In genomic region chr3L:19932917-19933316, dm6 we compare ENCODE assay signal across 1 fruit fly cellular context.
A peak's percentile ranks its signal among the peaks of the same experiment; 100 is the strongest.
TF ChIP-seq lines count a peak whose summit lies in the region.

No protein-coding gene starts in this region.

TF ChIP-seq in whole organism, embryonic, 481 proteins besides CTCF, POLR2A, EP300 and RAD21 (continued from another document and continues in another):
- TF ChIP-seq sisA (GFP tag; IDR thresholded peaks at IDR 0.05; lab: Robert Waterston, UW) (no peak), h (optimal IDR thresholded peaks at IDR 0.05; lab: Kevin White, UChicago) (no peak), CG17829 (tag; optimal IDR thresholded peaks at IDR 0.05; lab: Kevin White, UChicago) (no peak), Opbp (GFP tag; IDR thresholded peaks at IDR 0.05; lab: Robert Waterston, UW; ENCODE audit: partially characterized antibody) (no peak), Blimp-1 (GFP tag; optimal IDR thresholded peaks at IDR 0.05; lab: Kevin White, UChicago) (no peak), hb (GFP tag; IDR thresholded peaks at IDR 0.05; lab: Robert Waterston, UW; ENCODE audit: partially characterized antibody) (no peak), CG2129 (GFP tag; IDR thresholded peaks at IDR 0.05; lab: Robert Waterston, UW; ENCODE audit: partially characterized antibody) (no peak), CG18011 (GFP tag; optimal IDR thresholded peaks at IDR 0.05; lab: Kevin White, UChicago) (peak; percentile 25), lilli (GFP tag; optimal IDR thresholded peaks at IDR 0.05; lab: Kevin White, UChicago) (peak; percentile 41), CG2678 (tag; optimal IDR thresholded peaks at IDR 0.05; lab: Kevin White, UChicago) (peak; percentile 59), Bteb2 (GFP tag; optimal IDR thresholded peaks at IDR 0.05; lab: Kevin White, UChicago) (no peak), CG10462 (GFP tag; optimal IDR thresholded peaks at IDR 0.05; lab: Kevin White, UChicago) (no peak), fd3F (GFP tag; optimal IDR thresholded peaks at IDR 0.05; lab: Kevin White, UChicago) (peak; percentile 5), zen2 (GFP tag; IDR thresholded peaks at IDR 0.05; lab: Robert Waterston, UW; ENCODE audit: partially characterized antibody) (no peak), Rx (GFP tag; IDR thresholded peaks at IDR 0.05; lab: Robert Waterston, UW) (no peak), z (GFP tag; IDR thresholded peaks at IDR 0.05; lab: Robert Waterston, UW) (no peak), CG17568 (GFP tag; optimal IDR thresholded peaks at IDR 0.05; lab: Kevin White, UChicago) (peak; percentile 62), CG9817 (tag; optimal IDR thresholded peaks at IDR 0.05; lab: Kevin White, UChicago) (no peak), CG3838 (GFP tag; optimal IDR thresholded peaks at IDR 0.05; lab: Kevin White, UChicago) (no peak), CG4820 (GFP tag; optimal IDR thresholded peaks at IDR 0.05; lab: Kevin White, UChicago) (no peak), eve (GFP tag; optimal IDR thresholded peaks at IDR 0.05; lab: Kevin White, UChicago) (no peak), D19B (GFP tag; optimal IDR thresholded peaks at IDR 0.05; lab: Kevin White, UChicago) (no peak), CG12659 (GFP tag; optimal IDR thresholded peaks at IDR 0.05; lab: Kevin White, UChicago) (peak; percentile 21), Usf (GFP tag; optimal IDR thresholded peaks at IDR 0.05; lab: Kevin White, UChicago) (no peak), slou (GFP tag; optimal IDR thresholded peaks at IDR 0.05; lab: Kevin White, UChicago) (no peak), HLH4C (GFP tag; IDR thresholded peaks at IDR 0.05; lab: Robert Waterston, UW; ENCODE audit: partially characterized antibody) (no peak), CG17612 (GFP tag; IDR thresholded peaks at IDR 0.05; lab: Robert Waterston, UW) (no peak), gro (GFP tag; optimal IDR thresholded peaks at IDR 0.05; lab: Kevin White, UChicago) (peak; percentile 39), danr (GFP tag; IDR thresholded peaks at IDR 0.05; lab: Robert Waterston, UW) (no peak), unpg (GFP tag; optimal IDR thresholded peaks at IDR 0.05; lab: Kevin White, UChicago) (peak; percentile 49), Abd-B (GFP tag; optimal IDR thresholded peaks at IDR 0.05; lab: Kevin White, UChicago) (no peak), CG17361 (GFP tag; IDR thresholded peaks at IDR 0.05; lab: Robert Waterston, UW) (no peak), al (GFP tag; IDR thresholded peaks at IDR 0.05; lab: Robert Waterston, UW) (no peak), fd64A (GFP tag; optimal IDR thresholded peaks at IDR 0.05; lab: Kevin White, UChicago) (peak; percentile 37), Ets97D (GFP tag; optimal IDR thresholded peaks at IDR 0.05; lab: Kevin White, UChicago) (no peak), CG11560 (tag; IDR thresholded peaks at IDR 0.05; lab: Robert Waterston, UW) (no peak), CG33557 (GFP tag; optimal IDR thresholded peaks at IDR 0.05; lab: Kevin White, UChicago) (no peak), mld (GFP tag; IDR thresholded peaks at IDR 0.05; lab: Robert Waterston, UW; ENCODE audit: partially characterized antibody) (no peak), exex (tag; optimal IDR thresholded peaks at IDR 0.05; lab: Kevin White, UChicago) (peak; percentile 49), CG32772 (GFP tag; IDR thresholded peaks at IDR 0.05; lab: Robert Waterston, UW) (no peak), CG15073 (GFP tag; optimal IDR thresholded peaks at IDR 0.05; lab: Kevin White, UChicago) (no peak), CG5245 (GFP tag; optimal IDR thresholded peaks at IDR 0.05; lab: Kevin White, UChicago) (no peak), CG7357 (GFP tag; IDR thresholded peaks at IDR 0.05; lab: Robert Waterston, UW) (no peak), scrt (GFP tag; optimal IDR thresholded peaks at IDR 0.05; lab: Kevin White, UChicago) (peak; percentile 69), btn (GFP tag; optimal IDR thresholded peaks at IDR 0.05; lab: Kevin White, UChicago) (no peak), CG10274 (GFP tag; optimal IDR thresholded peaks at IDR 0.05; lab: Kevin White, UChicago) (no peak), B-H1 (GFP tag; IDR thresholded peaks at IDR 0.05; lab: Robert Waterston, UW) (no peak; the same call in 2 of the 3 replicates), ap (GFP tag; IDR thresholded peaks at IDR 0.05; lab: Robert Waterston, UW) (no peak), fd96Cb (tag; optimal IDR thresholded peaks at IDR 0.05; lab: Kevin White, UChicago) (no peak), bigmax (GFP tag; optimal IDR thresholded peaks at IDR 0.05; lab: Kevin White, UChicago) (no peak), az2 (GFP tag; optimal IDR thresholded peaks at IDR 0.05; lab: Kevin White, UChicago) (no peak), CG1529 (GFP tag; optimal IDR thresholded peaks at IDR 0.05; lab: Kevin White, UChicago) (peak; percentile 5), bbx (GFP tag; IDR thresholded peaks at IDR 0.05; lab: Robert Waterston, UW; ENCODE audit: partially characterized antibody) (no peak), Jarid2 (GFP tag; optimal IDR thresholded peaks at IDR 0.05; lab: Kevin White, UChicago) (no peak), CG12391 (tag; optimal IDR thresholded peaks at IDR 0.05; lab: Kevin White, UChicago) (no peak), zf30C (GFP tag; optimal IDR thresholded peaks at IDR 0.05; lab: Kevin White, UChicago) (peak; percentile 70), CG1024 (GFP tag; IDR thresholded peaks at IDR 0.05; lab: Robert Waterston, UW) (no peak), CG18599 (GFP tag; optimal IDR thresholded peaks at IDR 0.05; lab: Kevin White, UChicago) (peak; percentile 52), Dp (GFP tag; optimal IDR thresholded peaks at IDR 0.05; lab: Kevin White, UChicago) (no peak), slbo (GFP tag; IDR thresholded peaks at IDR 0.05; lab: Robert Waterston, UW) (no peak), CG13296 (GFP tag; optimal IDR thresholded peaks at IDR 0.05; lab: Kevin White, UChicago) (peak; percentile 64), usp (GFP tag; optimal IDR thresholded peaks at IDR 0.05; lab: Kevin White, UChicago) (no peak), Poxn (GFP tag; IDR thresholded peaks at IDR 0.05; lab: Robert Waterston, UW) (no peak), so (GFP tag; IDR thresholded peaks at IDR 0.05; lab: Robert Waterston, UW) (peak; percentile 15; the same call in 2 of the 3 replicates), Hsf (GFP tag; optimal IDR thresholded peaks at IDR 0.05; lab: Kevin White, UChicago) (no peak), slp2 (GFP tag; optimal IDR thresholded peaks at IDR 0.05; lab: Kevin White, UChicago) (no peak), CG7928 (GFP tag; optimal IDR thresholded peaks at IDR 0.05; lab: Kevin White, UChicago) (no peak), maf-S (GFP tag; optimal IDR thresholded peaks at IDR 0.05; lab: Kevin White, UChicago) (no peak), Antp (GFP tag; optimal IDR thresholded peaks at IDR 0.05; lab: Kevin White, UChicago) (peak; percentile 17), Chrac-16 (GFP tag; optimal IDR thresholded peaks at IDR 0.05; lab: Kevin White, UChicago) (no peak), CG12299 (tag; optimal IDR thresholded peaks at IDR 0.05; lab: Kevin White, UChicago) (no peak), CG17328 (GFP tag; IDR thresholded peaks at IDR 0.05; lab: Robert Waterston, UW) (no peak), HmgZ (tag; optimal IDR thresholded peaks at IDR 0.05; lab: Kevin White, UChicago) (peak; percentile 27), Scr (GFP tag; IDR thresholded peaks at IDR 0.05; lab: Robert Waterston, UW; ENCODE audit: partially characterized antibody) (no peak), CG6791 (GFP tag; IDR thresholded peaks at IDR 0.05; lab: Robert Waterston, UW; ENCODE audit: partially characterized antibody) (no peak), nom (GFP tag; optimal IDR thresholded peaks at IDR 0.05; lab: Kevin White, UChicago) (no peak), da (GFP tag; optimal IDR thresholded peaks at IDR 0.05; lab: Kevin White, UChicago) (no peak), CG8290 (GFP tag; optimal IDR thresholded peaks at IDR 0.05; lab: Kevin White, UChicago) (no peak), CG8290 (tag; optimal IDR thresholded peaks at IDR 0.05; lab: Kevin White, UChicago) (peak in 1 of 2 experiments; percentile 70), CG8944 (GFP tag; optimal IDR thresholded peaks at IDR 0.05; lab: Kevin White, UChicago) (no peak), hkb (optimal IDR thresholded peaks at IDR 0.05; lab: Kevin White, UChicago) (no peak), hkb (GFP tag; IDR thresholded peaks at IDR 0.05; lab: Robert Waterston, UW) (peak; percentile 78), ttk (GFP tag; IDR thresholded peaks at IDR 0.05; lab: Robert Waterston, UW) (no peak), CG32532 (GFP tag; IDR thresholded peaks at IDR 0.05; lab: Robert Waterston, UW) (peak; percentile 66; the same call in 1 of the 2 replicates), CG32767 (GFP tag; IDR thresholded peaks at IDR 0.05; lab: Robert Waterston, UW) (no peak), Dip3 (GFP tag; optimal IDR thresholded peaks at IDR 0.05; lab: Kevin White, UChicago) (no peak), dm (GFP tag; optimal IDR thresholded peaks at IDR 0.05; lab: Kevin White, UChicago) (no peak), CG7786 (GFP tag; optimal IDR thresholded peaks at IDR 0.05; lab: Kevin White, UChicago) (peak; percentile 11), Sin3A (optimal IDR thresholded peaks at IDR 0.05; lab: Kevin White, UChicago) (no peak), dan (GFP tag; IDR thresholded peaks at IDR 0.05; lab: Robert Waterston, UW) (no peak), Fer2 (tag; optimal IDR thresholded peaks at IDR 0.05; lab: Kevin White, UChicago) (no peak), ssp (GFP tag; IDR thresholded peaks at IDR 0.05; lab: Robert Waterston, UW) (no peak), CoRest (tag; optimal IDR thresholded peaks at IDR 0.05; lab: Kevin White, UChicago) (no peak), otp (GFP tag; IDR thresholded peaks at IDR 0.05; lab: Robert Waterston, UW) (peak; percentile 61; the same call in 1 of the 3 replicates), CG3995 (GFP tag; optimal IDR thresholded peaks at IDR 0.05; lab: Kevin White, UChicago) (no peak), ewg (GFP tag; optimal IDR thresholded peaks at IDR 0.05; lab: Kevin White, UChicago) (no peak), Vsx1 (GFP tag; optimal IDR thresholded peaks at IDR 0.05; lab: Kevin White, UChicago) (peak; percentile 59), CG16813 (GFP tag; IDR thresholded peaks at IDR 0.05; lab: Robert Waterston, UW; ENCODE audit: partially characterized antibody) (no peak), ranshi (GFP tag; IDR thresholded peaks at IDR 0.05; lab: Robert Waterston, UW) (peak; percentile 37; the same call in 1 of the 2 replicates), trem (tag; optimal IDR thresholded peaks at IDR 0.05; lab: Kevin White, UChicago) (no peak), sug (tag; optimal IDR thresholded peaks at IDR 0.05; lab: Kevin White, UChicago) (peak; percentile 79), CG4707 (GFP tag; optimal IDR thresholded peaks at IDR 0.05; lab: Kevin White, UChicago) (peak; percentile 48), disco-r (GFP tag; optimal IDR thresholded peaks at IDR 0.05; lab: Kevin White, UChicago) (no peak), zfh1 (GFP tag; IDR thresholded peaks at IDR 0.05; lab: Robert Waterston, UW) (no peak), Hr3 (GFP tag; optimal IDR thresholded peaks at IDR 0.05; lab: Kevin White, UChicago) (no peak), stwl (tag; optimal IDR thresholded peaks at IDR 0.05; lab: Kevin White, UChicago) (no peak), CG30020 (tag; optimal IDR thresholded peaks at IDR 0.05; lab: Kevin White, UChicago) (no peak), CG10565 (GFP tag; optimal IDR thresholded peaks at IDR 0.05; lab: Kevin White, UChicago) (no peak), corto (GFP tag; optimal IDR thresholded peaks at IDR 0.05; lab: Kevin White, UChicago) (no peak), CG11695 (GFP tag; IDR thresholded peaks at IDR 0.05; lab: Robert Waterston, UW) (peak; percentile 56; the same call in 2 of the 3 replicates), tx (GFP tag; optimal IDR thresholded peaks at IDR 0.05; lab: Kevin White, UChicago) (no peak), dimm (GFP tag; IDR thresholded peaks at IDR 0.05; lab: Robert Waterston, UW) (no peak), Oaz (GFP tag; IDR thresholded peaks at IDR 0.05; lab: Robert Waterston, UW) (no peak), dpn (GFP tag; optimal IDR thresholded peaks at IDR 0.05; lab: Kevin White, UChicago) (peak; percentile 21 to 41), Mrtf (GFP tag; IDR thresholded peaks at IDR 0.05; lab: Robert Waterston, UW) (no peak), CG6765 (GFP tag; optimal IDR thresholded peaks at IDR 0.05; lab: Kevin White, UChicago) (peak; percentile 3), Sox102F (GFP tag; optimal IDR thresholded peaks at IDR 0.05; lab: Kevin White, UChicago) (no peak), CG11504 (tag; optimal IDR thresholded peaks at IDR 0.05; lab: Kevin White, UChicago) (peak; percentile 99), wek (GFP tag; optimal IDR thresholded peaks at IDR 0.05; lab: Kevin White, UChicago) (peak; percentile 78), Atf3 (GFP tag; optimal IDR thresholded peaks at IDR 0.05; lab: Kevin White, UChicago) (no peak), CG12104 (GFP tag; optimal IDR thresholded peaks at IDR 0.05; lab: Kevin White, UChicago) (no peak), CG11456 (GFP tag; IDR thresholded peaks at IDR 0.05; lab: Robert Waterston, UW) (no peak), Dbx (GFP tag; IDR thresholded peaks at IDR 0.05; lab: Robert Waterston, UW) (peak; percentile 44; the same call in 1 of the 3 replicates), MESR4 (GFP tag; optimal IDR thresholded peaks at IDR 0.05; lab: Kevin White, UChicago) (no peak), CG1233 (GFP tag; optimal IDR thresholded peaks at IDR 0.05; lab: Kevin White, UChicago) (peak; percentile 8), CG8478 (optimal IDR thresholded peaks at IDR 0.05; lab: Kevin White, UChicago) (no peak), CG6272 (GFP tag; IDR thresholded peaks at IDR 0.05; lab: Robert Waterston, UW) (no peak), bsh (GFP tag; optimal IDR thresholded peaks at IDR 0.05; lab: Kevin White, UChicago) (peak in 1 of 2 experiments; percentile 27), CG16863 (GFP tag; optimal IDR thresholded peaks at IDR 0.05; lab: Kevin White, UChicago) (no peak), dmrt99B (tag; optimal IDR thresholded peaks at IDR 0.05; lab: Kevin White, UChicago) (peak; percentile 40), Stat92E (GFP tag; optimal IDR thresholded peaks at IDR 0.05; lab: Kevin White, UChicago) (no peak), lola (GFP tag; optimal IDR thresholded peaks at IDR 0.05; lab: Kevin White, UChicago) (no peak), Side (GFP tag; optimal IDR thresholded peaks at IDR 0.05; lab: Kevin White, UChicago) (peak; percentile 61), CG13424 (tag; optimal IDR thresholded peaks at IDR 0.05; lab: Kevin White, UChicago) (peak; percentile 24), phol (tag; optimal IDR thresholded peaks at IDR 0.05; lab: Kevin White, UChicago) (no peak), CG5953 (GFP tag; IDR thresholded peaks at IDR 0.05; lab: Robert Waterston, UW) (no peak), CG11398 (GFP tag; optimal IDR thresholded peaks at IDR 0.05; lab: Kevin White, UChicago) (no peak)
